Worm (Caenorhabditis elegans) whole organism, L2 larva: Measurements from ENCODE around the gene fbxc-54.

Source experiments
- C34F6.9 ChIP-seq: fragments of 150-350 bp; optimal IDR thresholded peaks from 2 replicates; lab custom pipeline; 2014; ENCODE audit warnings: missing biosample characterization, missing genetic modification characterization
- F13H6.1 ChIP-seq: sonication (generic microtip); optimal IDR thresholded peaks from 2 replicates; lab custom pipeline; 2016; ENCODE audit warnings: missing genetic modification characterization, missing compliant biosample characterization
- ZK546.5 ChIP-seq: sonication (generic microtip); optimal IDR thresholded peaks from 2 replicates; lab custom pipeline; 2017; ENCODE audit warnings: missing biosample characterization, missing genetic modification characterization
- alr-1 ChIP-seq: fragments of 150-350 bp; optimal IDR thresholded peaks from 2 replicates; lab custom pipeline; 2014; ENCODE audit warnings: missing biosample characterization, missing genetic modification characterization
- ama-1 ChIP-seq: fragments of 150-350 bp; optimal IDR thresholded peaks from 2 replicates; lab custom pipeline; 2018; ENCODE audit warnings: inconsistent platforms
- blmp-1 ChIP-seq: sonication (generic microtip); optimal IDR thresholded peaks from 2 replicates; lab custom pipeline; 2017; ENCODE audit warnings: missing genetic modification characterization, mild to moderate bottlenecking, missing compliant biosample characterization, antibody characterized with exemption, moderate library complexity; ENCODE audit not compliant: insufficient read depth
- ceh-82 ChIP-seq: fragments of 150-350 bp; optimal IDR thresholded peaks from 2 replicates; lab custom pipeline; 2014; ENCODE audit warnings: missing biosample characterization, missing genetic modification characterization
- egl-27 ChIP-seq: sonication (generic microtip); optimal IDR thresholded peaks from 3 replicates; lab custom pipeline; 2017; ENCODE audit warnings: missing biosample characterization, missing genetic modification reagents, missing genetic modification characterization
- elt-1 ChIP-seq: fragments of 150-350 bp; optimal IDR thresholded peaks from 2 replicates; lab custom pipeline; 2014; ENCODE audit warnings: missing biosample characterization, missing genetic modification characterization
- fos-1 ChIP-seq: fragments of 150-350 bp; optimal IDR thresholded peaks from 2 replicates; lab custom pipeline; 2014; ENCODE audit warnings: missing biosample characterization, missing genetic modification characterization
- gmeb-1 ChIP-seq: fragments of 150-350 bp; optimal IDR thresholded peaks from 2 replicates; lab custom pipeline; 2014; ENCODE audit warnings: missing biosample characterization, missing genetic modification characterization
- lin-11 ChIP-seq: fragments of 150-350 bp; sonication (generic microtip); optimal IDR thresholded peaks from 2 replicates; lab custom pipeline; 2014; ENCODE audit warnings: missing biosample characterization, missing genetic modification characterization, inconsistent platforms, mixed read lengths
- lin-13 ChIP-seq: fragments of 150-350 bp; optimal IDR thresholded peaks from 2 replicates; lab custom pipeline; 2014; ENCODE audit warnings: missing biosample characterization, missing genetic modification reagents, missing genetic modification characterization
- lin-39 ChIP-seq: fragments of 150-350 bp; optimal IDR thresholded peaks from 2 replicates; lab custom pipeline; 2014; ENCODE audit warnings: missing biosample characterization, missing genetic modification reagents, missing genetic modification characterization
- lsy-2 ChIP-seq, 2 experiments: fragments of 150-350 bp in 1 of 2; sonication (generic microtip) in 1 of 2; optimal IDR thresholded peaks; 2 replicates each; lab custom pipeline; 2014 to 2017; ENCODE audit warnings: missing biosample characterization in 2 of 2, missing genetic modification characterization in 2 of 2
- mab-5 ChIP-seq: fragments of 150-350 bp; optimal IDR thresholded peaks from 2 replicates; lab custom pipeline; 2014; ENCODE audit warnings: missing biosample characterization, missing genetic modification characterization
- mbf-1 ChIP-seq: sonication (generic microtip); optimal IDR thresholded peaks from 2 replicates; lab custom pipeline; 2017; ENCODE audit warnings: missing biosample characterization, missing genetic modification characterization
- mdl-1 ChIP-seq, 2 experiments: fragments of 150-350 bp in 1 of 2; sonication (generic microtip) in 1 of 2; optimal IDR thresholded peaks; 2 replicates each; lab custom pipeline; 2017; ENCODE audit warnings: missing biosample characterization in 2 of 2, missing genetic modification characterization in 2 of 2
- nhr-10 ChIP-seq: sonication (generic microtip); optimal IDR thresholded peaks from 2 replicates; lab custom pipeline; 2017; ENCODE audit warnings: missing biosample characterization, missing genetic modification characterization
- nhr-11 ChIP-seq: fragments of 150-350 bp; optimal IDR thresholded peaks from 2 replicates; lab custom pipeline; 2014; ENCODE audit warnings: missing biosample characterization, missing genetic modification characterization
- nhr-12 ChIP-seq: fragments of 150-350 bp; optimal IDR thresholded peaks from 2 replicates; lab custom pipeline; 2014; ENCODE audit warnings: missing biosample characterization, missing genetic modification characterization
- nhr-129 ChIP-seq: fragments of 150-350 bp; optimal IDR thresholded peaks from 2 replicates; lab custom pipeline; 2014; ENCODE audit warnings: missing biosample characterization, missing genetic modification characterization
- nhr-23 ChIP-seq: fragments of 150-350 bp; optimal IDR thresholded peaks from 2 replicates; lab custom pipeline; 2014; ENCODE audit warnings: missing biosample characterization, missing genetic modification reagents, missing genetic modification characterization
- nhr-25 ChIP-seq: fragments of 150-350 bp; sonication (generic microtip); optimal IDR thresholded peaks from 3 replicates; lab custom pipeline; 2014; ENCODE audit warnings: missing biosample characterization, missing genetic modification characterization
- nhr-6 ChIP-seq: fragments of 150-350 bp; optimal IDR thresholded peaks from 2 replicates; lab custom pipeline; 2014; ENCODE audit warnings: missing biosample characterization, missing genetic modification characterization
- nhr-77 ChIP-seq: fragments of 150-350 bp; optimal IDR thresholded peaks from 2 replicates; lab custom pipeline; 2014; ENCODE audit warnings: missing biosample characterization, missing genetic modification characterization
- peb-1 ChIP-seq: fragments of 150-350 bp; optimal IDR thresholded peaks from 2 replicates; lab custom pipeline; 2014; ENCODE audit warnings: missing biosample characterization, missing genetic modification characterization
- sem-4 ChIP-seq: fragments of 150-350 bp; optimal IDR thresholded peaks from 2 replicates; lab custom pipeline; 2014; ENCODE audit warnings: missing biosample characterization, missing genetic modification reagents, missing genetic modification characterization
- skn-1 ChIP-seq: sonication (generic microtip); optimal IDR thresholded peaks from 2 replicates; lab custom pipeline; 2017; ENCODE audit warnings: missing biosample characterization, missing genetic modification characterization
- sma-3 ChIP-seq: sonication (generic microtip); optimal IDR thresholded peaks from 2 replicates; lab custom pipeline; 2016; ENCODE audit warnings: missing genetic modification reagents, missing genetic modification characterization, missing compliant biosample characterization
- sma-9 ChIP-seq, 2 experiments: fragments of 150-350 bp in 1 of 2; sonication (generic microtip) in 1 of 2; optimal IDR thresholded peaks; 2 replicates each; lab custom pipeline; 2014 to 2016; ENCODE audit warnings: missing genetic modification characterization in 2 of 2, mild to moderate bottlenecking in 1 of 2, missing biosample characterization in 1 of 2, missing compliant biosample characterization in 1 of 2, missing genetic modification reagents in 1 of 2, moderate library complexity in 1 of 2
- snpc-4 ChIP-seq: fragments of 150-350 bp; optimal IDR thresholded peaks from 2 replicates; lab custom pipeline; 2014; ENCODE audit warnings: missing biosample characterization, missing genetic modification characterization
- unc-39 ChIP-seq: fragments of 150-350 bp; optimal IDR thresholded peaks from 2 replicates; lab custom pipeline; 2014; ENCODE audit warnings: missing biosample characterization, missing genetic modification characterization
- unc-62 ChIP-seq: fragments of 150-350 bp; optimal IDR thresholded peaks from 2 replicates; lab custom pipeline; 2014; ENCODE audit warnings: missing biosample characterization, missing genetic modification reagents, missing genetic modification characterization
- zag-1 ChIP-seq: fragments of 150-350 bp; optimal IDR thresholded peaks from 2 replicates; lab custom pipeline; 2014; ENCODE audit warnings: missing biosample characterization, missing genetic modification characterization
- ztf-11 ChIP-seq: sonication (generic microtip); optimal IDR thresholded peaks from 2 replicates; lab custom pipeline; 2017; ENCODE audit warnings: missing biosample characterization, missing genetic modification characterization
- ztf-4 ChIP-seq: fragments of 150-350 bp; optimal IDR thresholded peaks from 2 replicates; lab custom pipeline; 2014; ENCODE audit warnings: missing biosample characterization, missing genetic modification characterization

fbxc-54 gene

ce11 chrII:24559-24998 is 6.9 kb upstream of the fbxc-54 start, which contains the start of gene enee-1 (continued):
- TF ChIP-seq ztf-11, result no peak
- peak; percentile 51 for TF ChIP-seq zag-1
- TF ChIP-seq nhr-23 (tag; lab: Kevin White, UChicago), result no peak
- TF ChIP-seq lin-13, result peak; percentile 91
- peak; percentile 4 for TF ChIP-seq egl-27 (tag; lab: Kevin White, UChicago)

ce11 chrII:28283-28682 is 3.2 kb upstream of the fbxc-54 start, which contains the start of gene F23F1.4:
TSS of gene F23F1.4 (minus strand) at chrII:28423.
- TF ChIP-seq F13H6.1 (tag; lab: Kevin White, UChicago) (no peak), nhr-25 (peak; percentile 53), mdl-1 (tag; optimal IDR thresholded peaks at IDR 0.05; lab: Kevin White, UChicago) (no peak), C34F6.9 (tag; lab: Kevin White, UChicago) (no peak), lsy-2 (tag; optimal IDR thresholded peaks at IDR 0.05; lab: Kevin White, UChicago) (no peak), nhr-6 (peak; percentile 85)

ce11 chrII:29578-29977 is 1.9 kb upstream of the fbxc-54 start:
- TF ChIP-seq sma-9 (GFP tag; optimal IDR thresholded peaks at IDR 0.05; lab: Kevin White, UChicago) (no peak), sma-9 (tag; optimal IDR thresholded peaks at IDR 0.05; lab: Kevin White, UChicago) (no peak), nhr-10 (no peak), mab-5 (tag; lab: Kevin White, UChicago) (no peak), F13H6.1 (tag; lab: Kevin White, UChicago) (no peak), alr-1 (tag; lab: Kevin White, UChicago) (no peak), nhr-6 (peak; percentile 91)

ce11 chrII:33904-34303 is 2.4 kb downstream of the fbxc-54 start, which contains the start of gene F23F1.2:
TSS of gene F23F1.2 (plus strand) at chrII:34204.
- TF ChIP-seq C34F6.9 (tag; lab: Kevin White, UChicago), result no peak
- no peak for TF ChIP-seq lin-39 (tag; lab: Kevin White, UChicago)
- no peak for TF ChIP-seq blmp-1 (tag; lab: Kevin White, UChicago)
- TF ChIP-seq mbf-1 (tag; lab: Kevin White, UChicago), result no peak
- no peak for TF ChIP-seq nhr-23 (tag; lab: Kevin White, UChicago)
- no peak for TF ChIP-seq peb-1
- no peak for TF ChIP-seq F13H6.1 (tag; lab: Kevin White, UChicago)
- TF ChIP-seq sem-4 (tag; lab: Kevin White, UChicago), result no peak
- TF ChIP-seq skn-1 (tag; lab: Kevin White, UChicago), result no peak
- TF ChIP-seq egl-27 (tag; lab: Kevin White, UChicago), result no peak
- TF ChIP-seq unc-39 (tag; lab: Kevin White, UChicago), result no peak
- no peak for TF ChIP-seq gmeb-1
- no peak for TF ChIP-seq nhr-12 (tag; lab: Kevin White, UChicago)
- TF ChIP-seq ZK546.5 (tag; lab: Kevin White, UChicago), result no peak
- TF ChIP-seq ztf-4 (tag; lab: Kevin White, UChicago), result no peak
- TF ChIP-seq ama-1 (lab: Kevin White, UChicago), result no peak
- TF ChIP-seq lin-13, result no peak
- no peak for TF ChIP-seq snpc-4
- TF ChIP-seq elt-1 (tag; lab: Kevin White, UChicago), result no peak
- TF ChIP-seq, all 48 proteins: peak for 0

ce11 chrII:37213-37612 is 5.7 kb downstream of the fbxc-54 start, which contains the start of gene F23F1.6:
TSS of gene F23F1.6 (minus strand) at chrII:37313.
- no peak for TF ChIP-seq unc-62 (GFP tag; lab: Kevin White, UChicago)
- no peak for TF ChIP-seq lin-11 (tag; lab: Kevin White, UChicago)
- TF ChIP-seq mdl-1 (tag; optimal IDR thresholded peaks at IDR 0.05; lab: Kevin White, UChicago), result no peak
- no peak for TF ChIP-seq egl-27 (tag; lab: Kevin White, UChicago)
- TF ChIP-seq nhr-129 (tag; lab: Kevin White, UChicago), result no peak
- no peak for TF ChIP-seq nhr-11 (tag; lab: Kevin White, UChicago)
- TF ChIP-seq unc-39 (tag; lab: Kevin White, UChicago), result no peak
- no peak for TF ChIP-seq nhr-10
- TF ChIP-seq mbf-1 (tag; lab: Kevin White, UChicago), result no peak
- no peak for TF ChIP-seq nhr-6
- no peak for TF ChIP-seq sma-3
- no peak for TF ChIP-seq nhr-77 (tag; lab: Kevin White, UChicago)
- TF ChIP-seq F13H6.1 (tag; lab: Kevin White, UChicago), result no peak
- no peak for TF ChIP-seq ama-1 (lab: Kevin White, UChicago)
- no peak for TF ChIP-seq fos-1
- TF ChIP-seq mab-5 (tag; lab: Kevin White, UChicago), result no peak
- no peak for TF ChIP-seq ceh-82 (tag; lab: Kevin White, UChicago)
- no peak for TF ChIP-seq nhr-12 (tag; lab: Kevin White, UChicago)
- TF ChIP-seq lin-39 (tag; lab: Kevin White, UChicago), result no peak
